Fruit fly (Drosophila melanogaster) Kc167 (cell line): Measurements from ENCODE around the gene RIOK1.

Experiments
- Myc ChIP-seq: fragments of >200 bp; optimal IDR thresholded peaks from 2 replicates; lab custom pipeline; 2017; ENCODE audit warnings: missing external identifiers
- Sin3A ChIP-seq: fragments of >200 bp; optimal IDR thresholded peaks from 2 replicates; lab custom pipeline; 2018; ENCODE audit warnings: missing external identifiers
- h ChIP-seq: fragments of >200 bp; optimal IDR thresholded peaks from 3 replicates; lab custom pipeline; 2018; ENCODE audit warnings: missing external identifiers
- insv ChIP-seq: fragments of >200 bp; optimal IDR thresholded peaks from 3 replicates; lab custom pipeline; 2018; ENCODE audit warnings: missing external identifiers
- psq ChIP-seq: fragments of >200 bp; optimal IDR thresholded peaks from 2 replicates; lab custom pipeline; 2017; ENCODE audit warnings: missing external identifiers
- ttk ChIP-seq: sonication (Bioruptor generic); optimal IDR thresholded peaks from 2 replicates; lab custom pipeline; 2017; ENCODE audit warnings: missing external identifiers

DNA sequence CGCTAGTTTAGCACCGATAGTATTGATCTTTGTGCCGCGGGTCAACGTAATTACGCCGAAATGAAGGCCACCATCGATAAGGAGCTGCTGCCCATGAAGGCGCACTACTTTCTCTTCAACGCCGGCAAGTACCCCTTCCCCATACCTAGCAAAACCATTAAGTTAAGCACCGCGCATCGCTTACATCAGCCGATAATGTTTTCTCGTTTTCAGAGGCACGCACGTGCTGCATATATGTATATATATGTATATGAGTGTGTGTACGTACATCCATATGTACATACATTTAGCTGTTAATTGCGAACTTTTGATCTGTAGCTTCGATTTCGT lies 36.2 kb upstream of the RIOK1 start:
- no peak for TF ChIP-seq ttk (lab: Kevin White, UChicago)
- no peak for TF ChIP-seq h
- no peak for TF ChIP-seq psq
- TF ChIP-seq Sin3A: no peak
- TF ChIP-seq Myc (lab: Kevin White, UChicago): no peak
- TF ChIP-seq insv (lab: Kevin White, UChicago): no peak
